ENCODE assay signal across 4 worm cellular contexts in genomic region chrX:3678507-3679175, ce11.
TF ChIP-seq lines count a peak whose summit lies in the region.

tag-52 (minus strand) TSS chrX:3678557.

TF ChIP-seq in whole organism, L2 larva, 48 proteins besides CTCF, POLR2A, EP300 and RAD21 (continues in another document):
- TF ChIP-seq unc-62 (GFP tag; optimal IDR thresholded peaks at IDR 0.05; lab: Kevin White, UChicago) (no peak), nhr-11 (tag; optimal IDR thresholded peaks at IDR 0.05; lab: Kevin White, UChicago) (no peak), lsy-2 (tag; optimal IDR thresholded peaks at IDR 0.05; lab: Kevin White, UChicago) (peak in 1 of 2 experiments; percentile 13), sem-4 (tag; optimal IDR thresholded peaks at IDR 0.05; lab: Kevin White, UChicago) (no peak), nhr-12 (tag; optimal IDR thresholded peaks at IDR 0.05; lab: Kevin White, UChicago) (no peak), sma-9 (GFP tag; optimal IDR thresholded peaks at IDR 0.05; lab: Kevin White, UChicago) (peak; percentile 85), sma-9 (tag; optimal IDR thresholded peaks at IDR 0.05; lab: Kevin White, UChicago) (no peak), egl-27 (tag; optimal IDR thresholded peaks at IDR 0.05; lab: Kevin White, UChicago) (peak; percentile 24), nhr-77 (tag; optimal IDR thresholded peaks at IDR 0.05; lab: Kevin White, UChicago) (no peak), sma-3 (GFP tag; optimal IDR thresholded peaks at IDR 0.05; lab: Kevin White, UChicago) (peak; percentile 54), ztf-4 (tag; optimal IDR thresholded peaks at IDR 0.05; lab: Kevin White, UChicago) (no peak), unc-55 (GFP tag; optimal IDR thresholded peaks at IDR 0.05; lab: Kevin White, UChicago) (peak; percentile 38), snpc-4 (tag; optimal IDR thresholded peaks at IDR 0.05; lab: Kevin White, UChicago) (no peak), skn-1 (tag; optimal IDR thresholded peaks at IDR 0.05; lab: Kevin White, UChicago) (no peak), crh-2 (tag; optimal IDR thresholded peaks at IDR 0.05; lab: Kevin White, UChicago) (peak; percentile 55), mdl-1 (tag; optimal IDR thresholded peaks at IDR 0.05; lab: Kevin White, UChicago) (peak in 1 of 2 experiments; percentile 23), zag-1 (tag; optimal IDR thresholded peaks at IDR 0.05; lab: Kevin White, UChicago) (no peak), nhr-237 (tag; optimal IDR thresholded peaks at IDR 0.05; lab: Kevin White, UChicago) (no peak), blmp-1 (tag; optimal IDR thresholded peaks at IDR 0.05; lab: Kevin White, UChicago; ENCODE audit: insufficient read depth) (peak; percentile 1), ztf-11 (tag; optimal IDR thresholded peaks at IDR 0.05; lab: Kevin White, UChicago) (no peak), nhr-10 (tag; optimal IDR thresholded peaks at IDR 0.05; lab: Kevin White, UChicago) (no peak), nhr-25 (tag; optimal IDR thresholded peaks at IDR 0.05; lab: Kevin White, UChicago) (peak; percentile 49), mbf-1 (tag; optimal IDR thresholded peaks at IDR 0.05; lab: Kevin White, UChicago) (no peak), nhr-129 (tag; optimal IDR thresholded peaks at IDR 0.05; lab: Kevin White, UChicago) (peak; percentile 74)

TF ChIP-seq in whole organism, L4 larva, 104 proteins besides CTCF, POLR2A, EP300 and RAD21 (continues in another document):
- TF ChIP-seq fos-1 (tag; optimal IDR thresholded peaks at IDR 0.05; lab: Kevin White, UChicago) (no peak), dmd-9 (GFP tag; IDR thresholded peaks at IDR 0.05; lab: Robert Waterston, UW) (no peak), dve-1 (tag; optimal IDR thresholded peaks at IDR 0.05; lab: Kevin White, UChicago; ENCODE audit: insufficient read depth) (peak; percentile 51), Y48G9A.11 (GFP tag; IDR thresholded peaks at IDR 0.05; lab: Robert Waterston, UW) (no peak), lin-13 (GFP tag; optimal IDR thresholded peaks at IDR 0.05; lab: Kevin White, UChicago) (no peak), lsy-2 (tag; optimal IDR thresholded peaks at IDR 0.05; lab: Kevin White, UChicago) (peak in 1 of 2 experiments; percentile 48), fkh-10 (GFP tag; optimal IDR thresholded peaks at IDR 0.05; lab: Kevin White, UChicago) (no peak), hlh-30 (tag; optimal IDR thresholded peaks at IDR 0.05; lab: Kevin White, UChicago; ENCODE audit: insufficient read depth) (peak; percentile 81), mep-1 (tag; optimal IDR thresholded peaks at IDR 0.05; lab: Kevin White, UChicago) (peak; percentile 60), dpl-1 (GFP tag; optimal IDR thresholded peaks at IDR 0.05; lab: Kevin White, UChicago) (peak; percentile 35), mes-2 (tag; optimal IDR thresholded peaks at IDR 0.05; lab: Kevin White, UChicago; ENCODE audit: poor library complexity, severe bottlenecking) (no peak), tag-97 (GFP tag; IDR thresholded peaks at IDR 0.05; lab: Robert Waterston, UW) (no peak), cey-2 (tag; optimal IDR thresholded peaks at IDR 0.05; lab: Kevin White, UChicago; ENCODE audit: borderline replicate concordance, insufficient read depth) (no peak), zip-2 (tag; optimal IDR thresholded peaks at IDR 0.05; lab: Kevin White, UChicago) (no peak), ctbp-1 (GFP tag; IDR thresholded peaks at IDR 0.05; lab: Robert Waterston, UW) (no peak), nhr-28 (tag; optimal IDR thresholded peaks at IDR 0.05; lab: Kevin White, UChicago) (peak; percentile 84), php-3 (GFP tag; IDR thresholded peaks at IDR 0.05; lab: Robert Waterston, UW) (no peak), nhr-6 (tag; optimal IDR thresholded peaks at IDR 0.05; lab: Kevin White, UChicago) (peak; percentile 32), nhr-77 (tag; optimal IDR thresholded peaks at IDR 0.05; lab: Kevin White, UChicago) (peak; percentile 35), mxl-3 (GFP tag; optimal IDR thresholded peaks at IDR 0.05; lab: Kevin White, UChicago) (peak; percentile 74), nhr-11 (tag; optimal IDR thresholded peaks at IDR 0.05; lab: Kevin White, UChicago) (peak; percentile 13), skn-1 (tag; optimal IDR thresholded peaks at IDR 0.05; lab: Kevin White, UChicago) (no peak), dmd-6 (GFP tag; IDR thresholded peaks at IDR 0.05; lab: Robert Waterston, UW) (peak; percentile 47; the same call in 1 of the 2 replicates)

TF ChIP-seq in whole organism, late embryonic, 69 proteins besides CTCF, POLR2A, EP300 and RAD21:
- TF ChIP-seq ceh-45 (GFP tag; IDR thresholded peaks at IDR 0.05; lab: Robert Waterston, UW) (no peak), hlh-6 (tag; optimal IDR thresholded peaks at IDR 0.05; lab: Kevin White, UChicago) (no peak), madf-2 (tag; optimal IDR thresholded peaks at IDR 0.05; lab: Kevin White, UChicago) (no peak), C38D4.7 (GFP tag; optimal IDR thresholded peaks at IDR 0.05; lab: Kevin White, UChicago) (peak; percentile 17), pax-1 (tag; optimal IDR thresholded peaks at IDR 0.05; lab: Kevin White, UChicago) (no peak), sdc-2 (tag; optimal IDR thresholded peaks at IDR 0.05; lab: Kevin White, UChicago) (peak; percentile 13), ahr-1 (tag; optimal IDR thresholded peaks at IDR 0.05; lab: Kevin White, UChicago) (no peak), ceh-34 (tag; optimal IDR thresholded peaks at IDR 0.05; lab: Kevin White, UChicago) (no peak), dve-1 (tag; optimal IDR thresholded peaks at IDR 0.05; lab: Kevin White, UChicago) (no peak), rnt-1 (tag; optimal IDR thresholded peaks at IDR 0.05; lab: Kevin White, UChicago) (no peak), ceh-31 (tag; optimal IDR thresholded peaks at IDR 0.05; lab: Kevin White, UChicago) (peak; percentile 20), ceh-19 (GFP tag; optimal IDR thresholded peaks at IDR 0.05; lab: Kevin White, UChicago) (peak; percentile 79), Y22D7AL.16 (tag; optimal IDR thresholded peaks at IDR 0.05; lab: Kevin White, UChicago) (no peak), elt-2 (tag; optimal IDR thresholded peaks at IDR 0.05; lab: Kevin White, UChicago) (peak; percentile 40), tbx-2 (tag; optimal IDR thresholded peaks at IDR 0.05; lab: Kevin White, UChicago) (peak; percentile 33), K09A11.1 (tag; optimal IDR thresholded peaks at IDR 0.05; lab: Kevin White, UChicago; ENCODE audit: insufficient read depth) (no peak), hlh-30 (tag; optimal IDR thresholded peaks at IDR 0.05; lab: Kevin White, UChicago; ENCODE audit: insufficient read depth) (peak; percentile 39)

TF ChIP-seq in whole organism, mixed stage, embryonic, 35 proteins besides CTCF, POLR2A, EP300 and RAD21:
- TF ChIP-seq mls-2 (tag; optimal IDR thresholded peaks at IDR 0.05; lab: Kevin White, UChicago), result peak; percentile 55
- peak; percentile 0 for TF ChIP-seq hlh-1 (tag; optimal IDR thresholded peaks at IDR 0.05; lab: Kevin White, UChicago)
- TF ChIP-seq ces-1 (GFP tag; optimal IDR thresholded peaks at IDR 0.05; lab: Kevin White, UChicago), result no peak
- TF ChIP-seq ceh-39 (tag; optimal IDR thresholded peaks at IDR 0.05; lab: Kevin White, UChicago), result peak; percentile 34
- TF ChIP-seq unc-62 (GFP tag; optimal IDR thresholded peaks at IDR 0.05; lab: Kevin White, UChicago), result peak; percentile 26
- no peak for TF ChIP-seq nhr-76 (tag; optimal IDR thresholded peaks at IDR 0.05; lab: Kevin White, UChicago)
- TF ChIP-seq cnd-1 (tag; optimal IDR thresholded peaks at IDR 0.05; lab: Kevin White, UChicago), result peak; percentile 75
- TF ChIP-seq lin-13 (tag; optimal IDR thresholded peaks at IDR 0.05; lab: Kevin White, UChicago), result peak; percentile 38
- TF ChIP-seq sptf-1 (tag; optimal IDR thresholded peaks at IDR 0.05; lab: Kevin White, UChicago), result peak; percentile 56
- TF ChIP-seq lin-32 (GFP tag; optimal IDR thresholded peaks at IDR 0.05; lab: Kevin White, UChicago), result peak; percentile 73
- peak; percentile 23 for TF ChIP-seq sem-2 (GFP tag; optimal IDR thresholded peaks at IDR 0.05; lab: Kevin White, UChicago)
- peak; percentile 59 for TF ChIP-seq M03D4.4 (tag; optimal IDR thresholded peaks at IDR 0.05; lab: Kevin White, UChicago)
- peak; percentile 53 for TF ChIP-seq ham-2 (GFP tag; optimal IDR thresholded peaks at IDR 0.05; lab: Kevin White, UChicago)
- TF ChIP-seq nhr-2 (tag; optimal IDR thresholded peaks at IDR 0.05; lab: Kevin White, UChicago), result no peak
- TF ChIP-seq snpc-4 (tag; optimal IDR thresholded peaks at IDR 0.05; lab: Kevin White, UChicago), result no peak
- peak; percentile 10 for TF ChIP-seq mep-1 (tag; optimal IDR thresholded peaks at IDR 0.05; lab: Kevin White, UChicago)
- peak; percentile 26 for TF ChIP-seq drap-1 (GFP tag; optimal IDR thresholded peaks at IDR 0.05; lab: Kevin White, UChicago)
